Worm (Caenorhabditis elegans) whole organism, L4 larva: Measurements from ENCODE around the gene ceh-41.

ENCODE experiments used
- D1046.2 ChIP-seq: fragments of 200-800 bp; sonication (Bioruptor generic); IDR thresholded peaks from 2 replicates; pipeline ENCODE4 v1.3.6; 2022; ENCODE audit warnings: missing genetic modification characterization, missing compliant biosample characterization
- F26F4.8 ChIP-seq: fragments of 200-800 bp; sonication (Bioruptor generic); conservative IDR thresholded peaks from 2 replicates; pipeline ENCODE4 v1.3.6; 2022; ENCODE audit warnings: missing genetic modification characterization, missing compliant biosample characterization
- F49E8.2 ChIP-seq: sonication (generic microtip); optimal IDR thresholded peaks from 2 replicates; lab custom pipeline; 2016; ENCODE audit warnings: missing compliant biosample characterization, mild to moderate bottlenecking, missing genetic modification characterization, borderline replicate concordance
- T26A8.4 ChIP-seq: fragments of 200-800 bp; sonication (Bioruptor generic); IDR thresholded peaks from 2 replicates; pipeline ENCODE4 v1.3.6; 2022; ENCODE audit warnings: missing genetic modification characterization, missing compliant biosample characterization
- Y48G9A.11 ChIP-seq: fragments of 200-800 bp; sonication (Bioruptor generic); IDR thresholded peaks from 2 replicates; pipeline ENCODE4 v1.3.6; 2022; ENCODE audit warnings: missing genetic modification reagents, missing genetic modification characterization, missing compliant biosample characterization
- Y5F2A.4 ChIP-seq: fragments of 200-800 bp; sonication (Bioruptor generic); optimal IDR thresholded peaks from 2 replicates; lab custom pipeline; 2018; ENCODE audit warnings: mild to moderate bottlenecking, missing genetic modification characterization, missing compliant biosample characterization
- Y75B8A.6 ChIP-seq: fragments of 200-800 bp; sonication (Bioruptor generic); IDR thresholded peaks from 2 replicates; pipeline ENCODE4 v1.3.6; 2022; ENCODE audit warnings: missing genetic modification reagents, missing genetic modification characterization, missing compliant biosample characterization
- ZK337.2 ChIP-seq: fragments of 200-800 bp; sonication (Bioruptor generic); IDR thresholded peaks from 2 replicates; pipeline ENCODE4 v1.3.6; 2022; ENCODE audit warnings: missing genetic modification reagents, missing genetic modification characterization, missing compliant biosample characterization
- ZK546.5 ChIP-seq, 2 experiments: sonication (generic microtip); optimal IDR thresholded peaks; 2 replicates each; lab custom pipeline; 2017; ENCODE audit warnings: missing biosample characterization in 2 of 2, missing genetic modification characterization in 2 of 2
- aha-1 ChIP-seq: fragments of 150-350 bp; peaks from one replicate; lab custom pipeline; 2014; ENCODE audit warnings: missing biosample characterization, missing genetic modification characterization
- attf-4 ChIP-seq: sonication (generic microtip); optimal IDR thresholded peaks from 3 replicates; lab custom pipeline; 2017; ENCODE audit warnings: missing biosample characterization, missing genetic modification characterization
- ceh-20 ChIP-seq: fragments of 200-800 bp; sonication (Bioruptor generic); IDR thresholded peaks from 2 replicates; pipeline ENCODE4 v1.3.6; 2022; ENCODE audit warnings: missing genetic modification reagents, missing genetic modification characterization, missing compliant biosample characterization
- daf-16 ChIP-seq, 3 experiments: sonication (generic microtip); optimal IDR thresholded peaks; 2 replicates each; lab custom pipeline; 2016 to 2017; ENCODE audit warnings: missing genetic modification characterization in 3 of 3, missing genetic modification reagents in 3 of 3, mild to moderate bottlenecking in 2 of 3, missing compliant biosample characterization in 2 of 3, missing biosample characterization in 1 of 3, moderate library complexity in 1 of 3
- dpl-1 ChIP-seq: fragments of 150-350 bp; optimal IDR thresholded peaks from 2 replicates; lab custom pipeline; 2014; ENCODE audit warnings: missing biosample characterization, missing genetic modification reagents, missing genetic modification characterization
- fkh-10 ChIP-seq: fragments of 150-350 bp; optimal IDR thresholded peaks from 2 replicates; lab custom pipeline; 2014; ENCODE audit warnings: missing biosample characterization, missing genetic modification reagents, missing genetic modification characterization
- fos-1 ChIP-seq: fragments of 150-350 bp; optimal IDR thresholded peaks from 2 replicates; lab custom pipeline; 2014; ENCODE audit warnings: missing biosample characterization, missing genetic modification characterization
- gei-8 ChIP-seq: fragments of 200-800 bp; sonication (Bioruptor generic); optimal IDR thresholded peaks from 2 replicates; lab custom pipeline; 2018; ENCODE audit warnings: mild to moderate bottlenecking, missing genetic modification characterization, missing compliant biosample characterization
- hif-1 ChIP-seq, 2 experiments: sonication (generic microtip); optimal IDR thresholded peaks; 2 replicates each; lab custom pipeline; 2016 to 2017; ENCODE audit warnings: missing compliant biosample characterization in 2 of 2, missing genetic modification characterization in 2 of 2, missing genetic modification reagents in 2 of 2, missing genotype in 2 of 2, mild to moderate bottlenecking in 1 of 2
- hlh-11 ChIP-seq: fragments of 200-800 bp; sonication (Bioruptor generic); optimal IDR thresholded peaks from 2 replicates; lab custom pipeline; 2018; ENCODE audit warnings: mild to moderate bottlenecking, missing genetic modification characterization, missing compliant biosample characterization
- hlh-30 ChIP-seq: sonication (generic microtip); optimal IDR thresholded peaks from 2 replicates; lab custom pipeline; 2017; ENCODE audit warnings: antibody characterized with exemption, mild to moderate bottlenecking, missing genetic modification characterization, missing compliant biosample characterization; ENCODE audit not compliant: insufficient read depth
- jun-1 ChIP-seq: fragments of 150-350 bp; optimal IDR thresholded peaks from 2 replicates; lab custom pipeline; 2014; ENCODE audit warnings: missing biosample characterization, missing genetic modification reagents, missing genetic modification characterization
- lin-29 ChIP-seq: fragments of 200-800 bp; sonication (Bioruptor generic); IDR thresholded peaks from 2 replicates; pipeline ENCODE4 v1.3.6; 2022; ENCODE audit warnings: missing genetic modification reagents, missing genetic modification characterization, missing compliant biosample characterization
- lir-3 ChIP-seq: sonication (generic microtip); optimal IDR thresholded peaks from 2 replicates; lab custom pipeline; 2016; ENCODE audit warnings: mild to moderate bottlenecking, missing genetic modification characterization, missing compliant biosample characterization
- mdl-1 ChIP-seq, 2 experiments: fragments of 150-350 bp in 1 of 2; sonication (generic microtip) in 1 of 2; optimal IDR thresholded peaks; 2 replicates each; lab custom pipeline; 2014 to 2017; ENCODE audit warnings: missing biosample characterization in 2 of 2, missing genetic modification characterization in 2 of 2
- nhr-11 ChIP-seq: fragments of 150-350 bp; optimal IDR thresholded peaks from 2 replicates; lab custom pipeline; 2014; ENCODE audit warnings: missing biosample characterization, missing genetic modification characterization
- nhr-28 ChIP-seq: fragments of 150-350 bp; optimal IDR thresholded peaks from 2 replicates; lab custom pipeline; 2014; ENCODE audit warnings: missing biosample characterization, missing genetic modification characterization
- nhr-41 ChIP-seq: fragments of 200-800 bp; sonication (Bioruptor generic); IDR thresholded peaks from 2 replicates; pipeline ENCODE4 v1.3.6; 2022; ENCODE audit warnings: missing genetic modification reagents, missing genetic modification characterization, missing compliant biosample characterization
- nhr-42 ChIP-seq: fragments of 200-800 bp; sonication (Bioruptor generic); IDR thresholded peaks from 2 replicates; pipeline ENCODE4 v1.3.6; 2022; ENCODE audit warnings: missing genetic modification characterization, missing compliant biosample characterization
- nhr-6 ChIP-seq: fragments of 150-350 bp; optimal IDR thresholded peaks from 2 replicates; lab custom pipeline; 2014; ENCODE audit warnings: missing biosample characterization, missing genetic modification characterization
- nhr-76 ChIP-seq: fragments of 150-350 bp; optimal IDR thresholded peaks from 2 replicates; lab custom pipeline; 2014; ENCODE audit warnings: missing biosample characterization, missing genetic modification characterization
- pha-4 ChIP-seq, 2 experiments: fragments of 150-350 bp in 1 of 2; fragments of 200-800 bp in 1 of 2; sonication (Bioruptor generic) in 1 of 2; IDR thresholded peaks in 1 of 2; optimal IDR thresholded peaks in 1 of 2; 2 replicates each; pipeline versions ENCODE4 v1.3.6 to Lab custom; 2014 to 2022; ENCODE audit warnings: missing genetic modification characterization in 2 of 2, missing genetic modification reagents in 2 of 2, missing biosample characterization in 1 of 2, missing compliant biosample characterization in 1 of 2
- pqm-1 ChIP-seq: sonication (generic microtip); optimal IDR thresholded peaks from 2 replicates; lab custom pipeline; 2017; ENCODE audit warnings: missing biosample characterization, missing genetic modification characterization
- rbr-2 ChIP-seq: sonication (generic microtip); optimal IDR thresholded peaks from 2 replicates; lab custom pipeline; 2016; ENCODE audit warnings: missing genotype, missing genetic modification characterization, missing compliant biosample characterization
- saeg-2 ChIP-seq: fragments of 200-800 bp; sonication (Bioruptor generic); IDR thresholded peaks from 2 replicates; pipeline ENCODE4 v1.3.6; 2022; ENCODE audit warnings: missing genetic modification reagents, missing genetic modification characterization, missing compliant biosample characterization
- sdz-12 ChIP-seq: fragments of 200-800 bp; sonication (Bioruptor generic); optimal IDR thresholded peaks from 2 replicates; lab custom pipeline; 2018; ENCODE audit warnings: mild to moderate bottlenecking, missing genetic modification characterization, missing compliant biosample characterization
- snpc-4 ChIP-seq: fragments of 150-350 bp; optimal IDR thresholded peaks from 2 replicates; lab custom pipeline; 2014; ENCODE audit warnings: missing biosample characterization, missing genetic modification characterization
- tra-1 ChIP-seq: fragments of 200-800 bp; sonication (Bioruptor generic); IDR thresholded peaks from 2 replicates; pipeline ENCODE4 v1.3.6; 2022; ENCODE audit warnings: missing genetic modification reagents, missing genetic modification characterization, missing compliant biosample characterization
- unc-39 ChIP-seq: sonication (generic microtip); optimal IDR thresholded peaks from 2 replicates; lab custom pipeline; 2017; ENCODE audit warnings: missing biosample characterization, missing genetic modification characterization
- unc-62 ChIP-seq, 3 experiments: fragments of 150-350 bp in 1 of 3; sonication (generic microtip); optimal IDR thresholded peaks in 2 of 3; peaks in 1 of 3; 1 replicate in 1 of 3; 2 replicates in 2 of 3; lab custom pipeline; 2014 to 2017; ENCODE audit warnings: missing biosample characterization in 3 of 3, missing genetic modification characterization in 3 of 3, missing genetic modification reagents in 3 of 3, missing genotype in 1 of 3
- vab-7 ChIP-seq: fragments of 200-800 bp; sonication (Bioruptor generic); IDR thresholded peaks from 2 replicates; pipeline ENCODE4 v1.3.6; 2022; ENCODE audit warnings: missing genetic modification reagents, missing genetic modification characterization, missing compliant biosample characterization
- zfp-2 ChIP-seq: sonication (generic microtip); optimal IDR thresholded peaks from 2 replicates; lab custom pipeline; 2016; ENCODE audit warnings: mild to moderate bottlenecking, missing genetic modification characterization, missing compliant biosample characterization
- ztf-7 ChIP-seq: fragments of 150-350 bp; optimal IDR thresholded peaks from 2 replicates; lab custom pipeline; 2014; ENCODE audit warnings: missing biosample characterization, missing genetic modification characterization

ceh-41 gene

DNA sequence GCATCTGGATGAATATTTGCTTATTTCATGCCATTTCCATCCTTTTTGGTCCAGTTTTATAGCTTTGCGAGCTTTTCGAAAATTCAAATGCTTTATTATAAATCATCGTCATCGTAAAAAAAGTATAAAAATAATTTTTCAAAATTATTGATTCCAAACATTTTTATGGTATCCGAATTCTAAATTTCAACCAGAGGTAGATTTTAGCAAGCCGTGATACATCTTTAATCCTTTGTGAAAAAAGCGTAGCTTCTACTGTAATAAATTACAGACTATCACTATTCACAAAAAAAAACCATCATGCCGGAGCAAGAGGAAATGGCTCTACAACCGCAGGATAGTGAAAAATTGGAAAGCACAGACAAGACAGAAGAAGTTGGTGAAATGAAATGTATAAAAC lies 22.3 kb downstream of the ceh-41 start, which contains the start of gene C14E2.1 (continued):
- no peak for TF ChIP-seq ZK546.5 (tag; optimal IDR thresholded peaks at IDR 0.05; lab: Kevin White, UChicago)
- TF ChIP-seq hlh-11 (tag; lab: Kevin White, UChicago), result no peak
- no peak for TF ChIP-seq F49E8.2 (tag; lab: Kevin White, UChicago)
- TF ChIP-seq ZK337.2 (GFP tag; lab: Robert Waterston, UW), result no peak

DNA sequence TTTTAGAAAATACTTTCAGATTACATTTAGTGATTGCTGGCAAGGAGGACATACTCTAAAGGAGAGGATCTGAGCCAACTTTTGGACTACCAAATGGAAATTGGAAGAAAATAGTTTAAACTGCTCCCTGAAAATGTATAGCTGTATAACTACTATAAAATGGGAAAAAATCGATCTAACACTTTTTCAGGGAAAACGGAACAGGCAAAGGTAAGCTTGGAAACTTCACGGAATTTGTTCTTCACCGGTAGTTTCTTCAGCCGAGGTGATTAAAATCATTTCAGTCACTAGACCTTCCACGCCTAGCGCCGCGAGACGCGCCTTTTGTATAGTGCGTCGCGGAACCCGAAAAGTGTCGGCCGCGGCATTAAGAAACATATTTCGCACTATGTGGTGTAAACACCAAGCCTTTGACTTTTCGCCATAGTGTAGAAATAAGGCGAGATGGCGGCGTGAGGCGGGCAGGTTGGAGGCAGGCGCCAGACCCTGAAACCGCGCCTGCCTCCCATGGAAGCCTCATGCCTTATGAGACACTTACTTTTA lies 23.1 kb downstream of the ceh-41 start, which contains the start of gene C14E2.5:
C14E2.5 (minus strand) TSS at position 51 of the 543 bp plus-strand sequence.
- TF ChIP-seq pha-4 (GFP tag; IDR thresholded peaks at IDR 0.05; lab: Robert Waterston, UW) (no peak), pha-4 (tag; optimal IDR thresholded peaks at IDR 0.05; lab: Kevin White, UChicago) (no peak), aha-1 (tag; lab: Kevin White, UChicago) (peak; percentile 5), unc-39 (no peak), tra-1 (no peak), F26F4.8 (GFP tag; lab: Robert Waterston, UW) (no peak), mdl-1 (tag; optimal IDR thresholded peaks at IDR 0.05; lab: Kevin White, UChicago) (no peak), gei-8 (no peak), zfp-2 (tag; lab: Kevin White, UChicago) (no peak)

DNA sequence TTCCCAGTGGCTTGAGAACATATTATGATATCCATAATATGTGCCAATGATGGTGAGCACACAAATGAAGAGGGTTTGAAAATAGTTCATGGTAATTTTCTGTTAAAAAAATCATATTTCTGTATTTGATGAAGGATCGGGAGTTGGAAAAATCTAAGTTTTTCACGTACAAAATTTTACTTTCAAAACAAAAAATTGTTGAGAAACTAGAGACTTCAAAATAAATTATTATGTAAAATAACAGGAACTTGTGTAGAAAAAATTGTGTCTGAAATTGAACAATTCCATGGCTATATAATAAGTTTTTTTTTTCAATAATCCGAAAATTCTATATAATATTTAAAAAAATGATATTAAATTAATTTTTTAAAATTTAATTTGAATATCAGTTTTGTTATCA lies 27.2 kb downstream of the ceh-41 start, which contains the start of gene C14E2.4:
C14E2.4 (minus strand) TSS at position 101 of the 400 bp plus-strand sequence.
- TF ChIP-seq nhr-6 (tag; lab: Kevin White, UChicago) (no peak), ZK337.2 (GFP tag; lab: Robert Waterston, UW) (no peak), vab-7 (GFP tag; lab: Robert Waterston, UW) (no peak), Y75B8A.6 (GFP tag; lab: Robert Waterston, UW) (no peak), fos-1 (no peak), hif-1 (tag; optimal IDR thresholded peaks at IDR 0.05; lab: Kevin White, UChicago) (no peak), nhr-41 (GFP tag; lab: Robert Waterston, UW) (no peak), snpc-4 (tag; lab: Kevin White, UChicago) (no peak), jun-1 (no peak), lir-3 (tag; lab: Kevin White, UChicago) (no peak), zfp-2 (tag; lab: Kevin White, UChicago) (no peak), rbr-2 (no peak), saeg-2 (no peak), sdz-12 (GFP tag; lab: Kevin White, UChicago) (no peak), fkh-10 (GFP tag; lab: Kevin White, UChicago) (no peak), D1046.2 (GFP tag; lab: Robert Waterston, UW) (no peak), T26A8.4 (GFP tag; lab: Robert Waterston, UW) (no peak), Y5F2A.4 (GFP tag; lab: Kevin White, UChicago) (no peak), pqm-1 (no peak)

DNA sequence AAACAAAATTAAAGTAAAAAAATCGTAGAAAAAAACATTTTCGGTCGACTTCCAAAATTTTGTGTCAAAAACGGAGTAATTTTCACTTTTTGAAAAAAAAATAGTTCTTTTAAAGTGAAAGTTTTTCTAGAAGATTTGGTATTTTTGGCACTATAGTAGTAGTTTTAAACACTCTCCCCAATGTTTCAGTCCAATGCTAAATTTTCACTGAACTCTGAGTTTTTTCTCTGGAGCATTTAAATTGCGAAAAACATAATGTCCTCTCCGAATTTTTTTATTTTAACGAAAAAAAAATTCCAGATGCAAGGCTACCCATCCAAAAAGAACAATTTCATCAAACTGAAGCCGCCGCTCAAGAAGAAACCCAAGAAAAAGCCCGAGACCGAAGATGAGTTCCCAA lies 32.4 kb downstream of the ceh-41 start, which contains the start of gene C14E2.7:
C14E2.7 (plus strand) TSS at position 301 of the 400 bp plus-strand sequence.
- no peak for TF ChIP-seq pha-4 (GFP tag; IDR thresholded peaks at IDR 0.05; lab: Robert Waterston, UW)
- no peak for TF ChIP-seq pha-4 (tag; optimal IDR thresholded peaks at IDR 0.05; lab: Kevin White, UChicago)
- TF ChIP-seq daf-16 (GFP tag; optimal IDR thresholded peaks at IDR 0.05; lab: Kevin White, UChicago), result no peak
- no peak for TF ChIP-seq daf-16 (tag; optimal IDR thresholded peaks at IDR 0.05; lab: Kevin White, UChicago)
- no peak for TF ChIP-seq nhr-42 (GFP tag; lab: Robert Waterston, UW)
- TF ChIP-seq nhr-76 (tag; lab: Kevin White, UChicago), result no peak
- TF ChIP-seq hlh-30, result no peak
- TF ChIP-seq tra-1, result no peak
- TF ChIP-seq ztf-7 (tag; lab: Kevin White, UChicago), result no peak
- TF ChIP-seq lin-29 (GFP tag; lab: Robert Waterston, UW), result no peak
- TF ChIP-seq nhr-11 (tag; lab: Kevin White, UChicago), result no peak
- TF ChIP-seq nhr-28, result no peak
- TF ChIP-seq fkh-10 (GFP tag; lab: Kevin White, UChicago), result no peak
- no peak for TF ChIP-seq unc-62 (GFP tag; optimal IDR thresholded peaks at IDR 0.05 in 1 of 2; lab: Kevin White, UChicago)
- no peak for TF ChIP-seq unc-62 (tag; optimal IDR thresholded peaks at IDR 0.05; lab: Kevin White, UChicago)
- TF ChIP-seq attf-4 (tag; lab: Kevin White, UChicago), result no peak
- no peak for TF ChIP-seq Y48G9A.11 (GFP tag; lab: Robert Waterston, UW)
- no peak for TF ChIP-seq dpl-1 (GFP tag; lab: Kevin White, UChicago)
- TF ChIP-seq ceh-20, result no peak
- TF ChIP-seq, all 104 proteins: peak for 0
